Worm (Caenorhabditis elegans): ENCODE measurements around the gene C25G4.3.
A peak's percentile ranks its signal among the peaks of the same experiment; 100 is the strongest.

C25G4.3 gene

ce11 chrIV:12464822-12465221, 19.1 kb upstream of the C25G4.3 start:
- TF ChIP-seq daf-12 (tag; optimal IDR thresholded peaks at IDR 0.05) (no peak), rbr-2 (tag; optimal IDR thresholded peaks at IDR 0.05) (no peak), nhr-42 (GFP tag; IDR thresholded peaks at IDR 0.05) (no peak), ceh-20 (GFP tag; IDR thresholded peaks at IDR 0.05) (no peak), madf-9 (GFP tag; conservative IDR thresholded peaks at IDR 0.05) (no peak), mxl-3 (GFP tag; optimal IDR thresholded peaks at IDR 0.05) (no peak), egl-43 (GFP tag; IDR thresholded peaks at IDR 0.05) (0 out of 2 replicates have a peak, but pooled peaks have one; percentile 29), hmg-1.1 (GFP tag; IDR thresholded peaks at IDR 0.05) (peak; percentile 48; the same call in 1 of the 2 replicates), mes-2 (tag; optimal IDR thresholded peaks at IDR 0.05; ENCODE audit: poor library complexity, severe bottlenecking) (peak; percentile 33), hlh-30 (tag; optimal IDR thresholded peaks at IDR 0.05; ENCODE audit: insufficient read depth) (peak; percentile 57), Y75B8A.6 (GFP tag; IDR thresholded peaks at IDR 0.05) (no peak), hlh-11 (tag; optimal IDR thresholded peaks at IDR 0.05) (peak; percentile 12), aha-1 (tag) (no peak), ztf-11 (tag; optimal IDR thresholded peaks at IDR 0.05) (no peak), dmd-6 (GFP tag; IDR thresholded peaks at IDR 0.05) (no peak), unc-62 (GFP tag; optimal IDR thresholded peaks at IDR 0.05 in 1 of 2) (peak in 1 of 2 experiments; percentile 63), unc-62 (tag; optimal IDR thresholded peaks at IDR 0.05) (no peak), Y48G9A.11 (GFP tag; IDR thresholded peaks at IDR 0.05) (no peak), fkh-10 (GFP tag; optimal IDR thresholded peaks at IDR 0.05) (peak; percentile 47), lin-13 (GFP tag; optimal IDR thresholded peaks at IDR 0.05) (no peak), zip-11 (GFP tag; IDR thresholded peaks at IDR 0.05) (no peak), zag-1 (tag; optimal IDR thresholded peaks at IDR 0.05) (no peak), daf-16 (GFP tag; optimal IDR thresholded peaks at IDR 0.05) (no peak), daf-16 (tag; optimal IDR thresholded peaks at IDR 0.05) (no peak)

- TF ChIP-seq unc-130 (GFP tag; optimal IDR thresholded peaks at IDR 0.05) (no peak), dve-1 (tag; optimal IDR thresholded peaks at IDR 0.05; ENCODE audit: insufficient read depth) (no peak)
These were observed 17.7 kb upstream of the C25G4.3 start, which contains the start of gene C25G4.8 for ce11 chrIV:12463370-12463769. Gene C25G4.8 (minus strand): TSS chrIV:12463470.

DNA sequence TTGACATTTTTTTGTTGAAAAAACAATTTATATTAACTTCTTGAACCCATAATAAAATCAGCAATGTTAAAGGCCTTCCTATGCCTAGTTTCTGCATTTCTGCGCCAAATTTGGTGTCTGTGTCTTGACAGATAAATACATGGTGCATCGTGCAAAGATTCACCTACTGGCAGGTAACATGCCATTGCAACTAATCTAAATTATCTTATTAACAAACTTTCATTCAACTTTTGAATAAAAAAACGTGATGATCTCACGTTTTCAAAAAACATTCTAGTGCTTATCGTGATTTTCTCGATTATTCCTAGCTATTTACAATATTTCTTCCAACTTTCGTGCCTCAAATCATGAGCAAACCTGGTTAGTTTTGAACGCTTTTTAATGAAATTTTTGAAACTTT, 10.9 kb upstream of the C25G4.3 start, which contains the start of gene C25G4.7:
Gene C25G4.7 (plus strand): TSS at position 301 of the 400 bp plus-strand sequence.
- no peak for TF ChIP-seq F44E2.7 (GFP tag; IDR thresholded peaks at IDR 0.05)
- TF ChIP-seq egl-27 (tag; optimal IDR thresholded peaks at IDR 0.05) = no peak
- no peak for TF ChIP-seq ZK546.5 (tag; optimal IDR thresholded peaks at IDR 0.05)
- TF ChIP-seq lin-39 (tag; optimal IDR thresholded peaks at IDR 0.05) = no peak
- TF ChIP-seq attf-4 (tag; optimal IDR thresholded peaks at IDR 0.05) = no peak
- TF ChIP-seq Y105C5A.15 (GFP tag; IDR thresholded peaks at IDR 0.05) = no peak
- TF ChIP-seq ceh-20 (GFP tag; IDR thresholded peaks at IDR 0.05) = no peak

DNA sequence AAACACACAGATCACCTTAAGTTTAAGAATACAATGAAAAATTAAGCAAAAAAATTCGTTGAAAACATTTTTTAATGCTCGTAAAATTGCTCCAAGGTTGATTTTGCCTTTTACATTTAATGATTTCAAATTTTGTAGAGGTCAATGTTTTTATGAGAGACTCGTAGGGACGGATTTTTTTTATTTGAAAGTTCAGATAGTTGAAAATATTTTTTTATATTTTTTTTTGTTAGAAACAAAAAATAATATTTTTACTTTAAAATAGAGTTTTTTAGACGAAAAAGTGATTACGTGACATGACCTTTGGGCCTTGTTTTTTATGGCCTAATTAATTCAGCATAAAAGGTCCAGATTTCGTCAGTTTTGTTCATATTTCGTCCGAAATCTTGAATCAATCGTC, 9.1 kb upstream of the C25G4.3 start, which contains the start of gene smz-1:
Gene smz-1 (plus strand): TSS at position 301 of the 400 bp plus-strand sequence.
- TF ChIP-seq nhr-25 (tag; optimal IDR thresholded peaks at IDR 0.05; ENCODE audit: borderline replicate concordance, insufficient read depth) = no peak
- TF ChIP-seq spr-1 (tag; optimal IDR thresholded peaks at IDR 0.05) = no peak
- TF ChIP-seq F44E2.7 (GFP tag; IDR thresholded peaks at IDR 0.05) = no peak
- no peak for TF ChIP-seq snpc-1.2 (GFP tag; IDR thresholded peaks at IDR 0.05)
- no peak for TF ChIP-seq mes-2 (tag; optimal IDR thresholded peaks at IDR 0.05; ENCODE audit: poor library complexity, severe bottlenecking)
- no peak for TF ChIP-seq ceh-62 (tag; optimal IDR thresholded peaks at IDR 0.05)
- TF ChIP-seq nhr-102 (tag; optimal IDR thresholded peaks at IDR 0.05) = no peak
- TF ChIP-seq unc-39 (tag; optimal IDR thresholded peaks at IDR 0.05) = no peak
- TF ChIP-seq egl-27 (tag; optimal IDR thresholded peaks at IDR 0.05) = no peak
- TF ChIP-seq nhr-111 (GFP tag; optimal IDR thresholded peaks at IDR 0.05) = no peak
- no peak for TF ChIP-seq ceh-44 (GFP tag; IDR thresholded peaks at IDR 0.05)
- TF ChIP-seq D1046.2 (GFP tag; IDR thresholded peaks at IDR 0.05) = no peak
- no peak for TF ChIP-seq dpl-1 (GFP tag; optimal IDR thresholded peaks at IDR 0.05)
